Worm (Caenorhabditis elegans): ENCODE data around the gene F15A8.1.

Gene F15A8.1

DNA sequence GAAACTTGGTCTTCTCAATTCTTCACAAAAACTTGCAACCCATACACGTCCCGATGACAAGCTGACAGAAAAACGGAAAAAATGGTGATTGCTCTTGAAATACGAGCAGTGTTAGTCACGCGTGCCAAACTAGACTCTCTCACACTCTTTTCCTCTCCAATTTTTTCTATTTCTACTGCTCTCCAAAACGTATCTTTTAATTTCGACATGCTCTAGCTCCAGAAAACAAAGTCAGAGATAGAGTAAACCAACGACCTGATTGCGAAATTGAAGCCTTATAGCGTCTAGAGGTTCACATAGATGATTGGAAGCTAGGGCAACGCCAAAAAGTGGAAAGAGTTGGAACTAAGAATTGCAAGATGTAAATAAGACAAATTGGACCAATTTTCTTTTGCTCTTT lies 49.7 kb downstream of the F15A8.1 start:
- no peak for TF ChIP-seq cog-1 (tag; optimal IDR thresholded peaks at IDR 0.05)

Measured in whole organism, midembryonic.